Fruit fly (Drosophila melanogaster) whole organism, adult: ENCODE data around the gene Cerk.

Experiments used
- CG11617 ChIP-seq: fragments of 200-800 bp; sonication (Bioruptor generic); optimal IDR thresholded peaks from 2 replicates; lab custom pipeline; 2017; ENCODE audit warnings: mild to moderate bottlenecking, missing biosample characterization, missing genetic modification reagents, missing genetic modification characterization
- CG12768 ChIP-seq: fragments of 200-800 bp; sonication (Bioruptor generic); optimal IDR thresholded peaks from 2 replicates; lab custom pipeline; 2017; ENCODE audit warnings: missing biosample characterization, missing genetic modification characterization, mild to moderate bottlenecking, moderate library complexity, missing genetic modification reagents
- CG14711 ChIP-seq: fragments of 200-800 bp; sonication (Bioruptor generic); optimal IDR thresholded peaks from 2 replicates; lab custom pipeline; 2018; ENCODE audit warnings: missing biosample characterization, mild to moderate bottlenecking, missing genetic modification characterization, moderate library complexity
- CG7045 ChIP-seq: fragments of 200-800 bp; sonication (Bioruptor generic); optimal IDR thresholded peaks from 2 replicates; lab custom pipeline; 2017; ENCODE audit warnings: missing biosample characterization, mild to moderate bottlenecking, missing genetic modification characterization
- Crg-1 ChIP-seq: fragments of 200-800 bp; sonication (Bioruptor generic); optimal IDR thresholded peaks from 2 replicates; lab custom pipeline; 2016; ENCODE audit warnings: missing biosample characterization, missing genetic modification characterization
- Hr96 ChIP-seq: fragments of 200-800 bp; sonication (Bioruptor generic); optimal IDR thresholded peaks from 2 replicates; lab custom pipeline; 2016; ENCODE audit warnings: missing biosample characterization, missing genetic modification characterization
- Mnt ChIP-seq: fragments of 200-800 bp; sonication (Bioruptor generic); optimal IDR thresholded peaks from 2 replicates; lab custom pipeline; 2016; ENCODE audit warnings: missing biosample characterization, mild to moderate bottlenecking, missing genetic modification characterization
- bab1 ChIP-seq: fragments of 200-800 bp; sonication (Bioruptor generic); optimal IDR thresholded peaks from 3 replicates; lab custom pipeline; 2019; ENCODE audit warnings: missing biosample characterization, mild to moderate bottlenecking, missing genetic modification characterization, moderate library complexity
- cic ChIP-seq: fragments of 200-800 bp; sonication (Bioruptor generic); optimal IDR thresholded peaks from 2 replicates; lab custom pipeline; 2017; ENCODE audit warnings: missing biosample characterization, mild to moderate bottlenecking, missing genetic modification characterization, moderate library complexity
- kay ChIP-seq: fragments of 200-800 bp; sonication (Bioruptor generic); peaks from one replicate; lab custom pipeline; 2016; ENCODE audit warnings: missing biosample characterization, missing genetic modification characterization, borderline replicate concordance

dm6 chr3R:5350393-5350972 is 17.6 kb downstream of the Cerk start, which contains the start of gene mtd:
- TF ChIP-seq Mnt (GFP tag; lab: Kevin White, UChicago) (no peak), CG14711 (tag; lab: Kevin White, UChicago) (no peak), CG11617 (GFP tag; lab: Kevin White, UChicago) (no peak), kay (GFP tag; lab: Kevin White, UChicago) (no peak), Hr96 (GFP tag; lab: Kevin White, UChicago) (no peak), CG12768 (GFP tag; lab: Kevin White, UChicago) (no peak), Crg-1 (GFP tag; lab: Kevin White, UChicago) (no peak), cic (GFP tag; lab: Kevin White, UChicago) (no peak), CG7045 (GFP tag; lab: Kevin White, UChicago) (no peak), bab1 (GFP tag; lab: Kevin White, UChicago) (no peak)
